Fruit fly (Drosophila melanogaster): ENCODE results near the gene PhKgamma.

The PhKgamma gene

DNA sequence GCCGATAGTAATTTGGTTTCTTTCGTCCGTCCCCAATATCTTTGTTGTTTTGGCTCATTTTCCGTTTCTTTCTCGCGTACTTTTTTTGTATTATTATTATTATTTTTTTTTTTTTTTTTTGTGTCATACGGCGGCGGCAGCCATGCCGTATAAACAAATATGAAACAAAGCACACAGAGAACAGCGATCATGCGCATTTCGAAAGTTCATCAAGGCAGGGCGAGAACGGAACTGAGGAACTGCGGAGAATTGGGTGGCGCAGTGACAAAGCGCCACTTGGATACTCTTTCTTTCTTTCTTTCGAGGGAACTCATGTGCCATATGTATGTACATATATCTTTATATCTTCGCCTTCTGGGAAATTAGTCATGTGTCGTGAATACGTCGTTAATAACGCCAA is 10.5 kb upstream of the PhKgamma start (continued):
- TF ChIP-seq Ets96B (tag; optimal IDR thresholded peaks at IDR 0.05) (peak; percentile 31), lz (GFP tag; optimal IDR thresholded peaks at IDR 0.05) (no peak), CG31627 (GFP tag; optimal IDR thresholded peaks at IDR 0.05) (peak; percentile 5), cyc (GFP tag; optimal IDR thresholded peaks at IDR 0.05) (peak; percentile 20), achi (GFP tag; optimal IDR thresholded peaks at IDR 0.05) (peak; percentile 34), Eip93F (GFP tag; optimal IDR thresholded peaks at IDR 0.05) (peak; percentile 84), Eip78C (GFP tag) (peak; percentile 61), Hr4 (GFP tag; optimal IDR thresholded peaks at IDR 0.05) (no peak), CG6792 (GFP tag; optimal IDR thresholded peaks at IDR 0.05) (peak; percentile 19), Smox (GFP tag; optimal IDR thresholded peaks at IDR 0.05) (peak; percentile 30), fd59A (GFP tag; optimal IDR thresholded peaks at IDR 0.05) (peak; percentile 12), Sox15 (GFP tag; optimal IDR thresholded peaks at IDR 0.05) (no peak), CG15336 (GFP tag; IDR thresholded peaks at IDR 0.05) (0 out of 2 replicates have a peak, but pooled peaks have one; percentile 31), pdm3 (GFP tag; optimal IDR thresholded peaks at IDR 0.05) (peak; percentile 28), CG6276 (GFP tag; optimal IDR thresholded peaks at IDR 0.05) (no peak), CG6163 (GFP tag; IDR thresholded peaks at IDR 0.05) (peak; percentile 80)

DNA sequence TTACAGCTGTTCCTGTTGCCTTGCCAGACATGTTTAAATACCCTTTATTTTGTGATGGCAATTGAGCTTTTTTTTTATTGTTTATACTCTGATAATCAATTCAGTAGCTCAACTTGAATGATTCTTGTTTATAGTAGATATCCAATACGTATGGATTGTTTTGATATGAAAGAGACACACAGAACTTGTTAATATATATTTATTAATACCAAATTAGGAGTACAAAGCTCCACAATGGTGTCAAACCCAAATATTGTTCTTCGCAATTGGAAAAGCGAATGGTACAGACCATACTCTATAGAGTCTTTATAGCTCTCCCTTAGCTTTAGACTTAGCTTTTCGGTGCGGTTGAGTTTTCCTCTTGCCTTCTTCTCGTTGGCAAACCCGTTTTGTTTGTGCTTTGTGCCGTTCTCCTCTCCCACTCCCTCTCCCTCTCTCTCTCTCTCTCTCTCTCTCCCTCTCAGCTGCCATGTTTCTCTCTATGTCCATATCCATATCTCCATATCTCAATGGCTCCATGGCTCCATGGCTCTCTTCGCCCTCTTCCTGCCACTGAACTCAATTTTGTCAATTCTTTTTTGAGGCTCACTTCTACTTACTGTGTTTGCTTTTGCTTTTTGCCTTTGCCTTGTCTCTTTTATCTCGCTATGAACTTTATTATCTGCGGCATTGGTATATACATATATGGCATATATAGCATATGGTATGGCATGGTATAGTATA is 8.9 kb upstream of the PhKgamma start:
- TF ChIP-seq acj6 (GFP tag; optimal IDR thresholded peaks at IDR 0.05) (peak; percentile 81), svp (GFP tag) (peak; percentile 80), fkh (GFP tag; optimal IDR thresholded peaks at IDR 0.05) (peak; percentile 94), eg (GFP tag; IDR thresholded peaks at IDR 0.05) (no peak), CG16779 (tag; optimal IDR thresholded peaks at IDR 0.05) (peak; percentile 55), CG32006 (GFP tag; optimal IDR thresholded peaks at IDR 0.05) (peak; percentile 76), Hr4 (GFP tag; optimal IDR thresholded peaks at IDR 0.05) (peak; percentile 22), CG8319 (GFP tag; optimal IDR thresholded peaks at IDR 0.05) (peak; percentile 65), CG6854 (GFP tag; optimal IDR thresholded peaks at IDR 0.05) (peak; percentile 31), CG3919 (GFP tag; optimal IDR thresholded peaks at IDR 0.05) (peak; percentile 68), CG7368 (GFP tag; optimal IDR thresholded peaks at IDR 0.05) (peak; percentile 68), CG8632 (GFP tag; optimal IDR thresholded peaks at IDR 0.05) (peak; percentile 71), fd85E (GFP tag; optimal IDR thresholded peaks at IDR 0.05) (no peak), achi (GFP tag; optimal IDR thresholded peaks at IDR 0.05) (peak; percentile 83), cyc (GFP tag; optimal IDR thresholded peaks at IDR 0.05) (peak; percentile 69), CG11902 (GFP tag; optimal IDR thresholded peaks at IDR 0.05) (peak; percentile 55), CG4318 (GFP tag; optimal IDR thresholded peaks at IDR 0.05) (peak; percentile 43), Sox14 (GFP tag; optimal IDR thresholded peaks at IDR 0.05) (peak; percentile 66), CG10631 (GFP tag; optimal IDR thresholded peaks at IDR 0.05) (peak; percentile 90), Ets21C (GFP tag; optimal IDR thresholded peaks at IDR 0.05) (peak; percentile 59), CG1621 (tag; optimal IDR thresholded peaks at IDR 0.05) (peak; percentile 52), Sox102F (GFP tag; optimal IDR thresholded peaks at IDR 0.05) (peak; percentile 70), Eip78C (GFP tag) (peak; percentile 91), CG11294 (GFP tag; IDR thresholded peaks at IDR 0.05) (no peak), Lpt (GFP tag; optimal IDR thresholded peaks at IDR 0.05) (peak; percentile 67), Blimp-1 (GFP tag; optimal IDR thresholded peaks at IDR 0.05) (peak; percentile 29), Hr38 (GFP tag; optimal IDR thresholded peaks at IDR 0.05) (no peak), vri (GFP tag; optimal IDR thresholded peaks at IDR 0.05) (peak; percentile 68), Sox15 (GFP tag; optimal IDR thresholded peaks at IDR 0.05) (peak; percentile 54), Met (GFP tag; optimal IDR thresholded peaks at IDR 0.05) (no peak), fd59A (GFP tag; optimal IDR thresholded peaks at IDR 0.05) (peak; percentile 87), CG6808 (GFP tag; optimal IDR thresholded peaks at IDR 0.05) (peak; percentile 87), dac (GFP tag; optimal IDR thresholded peaks at IDR 0.05) (no peak), lz (GFP tag; optimal IDR thresholded peaks at IDR 0.05) (peak; percentile 77), Eip93F (GFP tag; optimal IDR thresholded peaks at IDR 0.05) (peak; percentile 59), pdm3 (GFP tag; optimal IDR thresholded peaks at IDR 0.05) (peak; percentile 78), dsx (GFP tag; optimal IDR thresholded peaks at IDR 0.05; ENCODE audit: poor library complexity, severe bottlenecking) (peak; percentile 79), CG6276 (GFP tag; optimal IDR thresholded peaks at IDR 0.05) (peak; percentile 49), spab (GFP tag; optimal IDR thresholded peaks at IDR 0.05) (peak; percentile 81), Ets96B (tag; optimal IDR thresholded peaks at IDR 0.05) (peak; percentile 87), CG11762 (GFP tag; optimal IDR thresholded peaks at IDR 0.05; ENCODE audit: insufficient read depth) (peak; percentile 56), CG6792 (GFP tag; optimal IDR thresholded peaks at IDR 0.05) (peak; percentile 79), CG8119 (GFP tag; IDR thresholded peaks at IDR 0.05) (peak; percentile 76)

All from whole organism, prepupa.